Worm (Caenorhabditis elegans): ENCODE measurements around the gene srt-11.

DNA sequence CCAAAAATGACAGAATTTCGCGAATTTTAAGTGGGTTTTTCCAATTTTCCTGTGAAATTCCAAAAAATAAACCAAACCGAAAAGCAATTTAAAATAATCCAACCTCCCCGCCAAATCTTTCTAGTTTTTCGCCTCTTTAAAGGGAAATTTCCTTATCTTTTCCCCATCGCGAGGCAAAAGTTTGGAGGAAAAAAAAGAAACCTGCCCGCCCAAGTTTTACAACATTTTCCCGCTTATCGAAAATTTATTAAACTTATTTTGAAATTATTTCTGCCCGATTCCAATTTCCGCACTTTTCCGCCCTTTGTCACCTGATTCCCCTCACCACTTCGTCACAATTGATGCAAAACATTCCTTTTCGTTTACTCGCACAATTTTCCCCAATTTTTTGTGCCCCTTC is 6.4 kb downstream of the srt-11 start, which contains the start of gene osta-3:
- TF ChIP-seq him-1 (tag; optimal IDR thresholded peaks at IDR 0.05) (no peak), W03F9.2 (tag; optimal IDR thresholded peaks at IDR 0.05) (no peak)
